Worm (Caenorhabditis elegans): ENCODE measurements around the gene ace-4.

ace-4 gene

ce11 chrII:14154357-14154756 is 43.5 kb upstream of the ace-4 start, which contains the start of gene Y48B6A.1 (continued):
- no peak for TF ChIP-seq hlh-17 (GFP tag; optimal IDR thresholded peaks at IDR 0.05; ENCODE audit: borderline replicate concordance)
- peak; percentile 90 for TF ChIP-seq nhr-19 (GFP tag; conservative IDR thresholded peaks at IDR 0.05)
- peak; percentile 80 for TF ChIP-seq C04F5.9 (tag; optimal IDR thresholded peaks at IDR 0.05)
- TF ChIP-seq isw-1 (GFP tag; IDR thresholded peaks at IDR 0.05): peak; percentile 92
- TF ChIP-seq ama-1 (optimal IDR thresholded peaks at IDR 0.05): no peak
- peak; percentile 54 for TF ChIP-seq pag-3 (tag; optimal IDR thresholded peaks at IDR 0.05; ENCODE audit: borderline replicate concordance, insufficient read depth)
- TF ChIP-seq mep-1 (tag; optimal IDR thresholded peaks at IDR 0.05): peak; percentile 98
- no peak for TF ChIP-seq ets-5 (GFP tag; IDR thresholded peaks at IDR 0.05)
- peak; percentile 97 for TF ChIP-seq skn-1 (tag; optimal IDR thresholded peaks at IDR 0.05)
- TF ChIP-seq egl-13 (tag; optimal IDR thresholded peaks at IDR 0.05): peak; percentile 87
- TF ChIP-seq tlp-1 (tag; optimal IDR thresholded peaks at IDR 0.05): no peak
- peak; percentile 93 for TF ChIP-seq vab-15 (tag; optimal IDR thresholded peaks at IDR 0.05)
- peak; percentile 94 for TF ChIP-seq lin-13 (GFP tag; optimal IDR thresholded peaks at IDR 0.05)
- TF ChIP-seq snpc-4 (tag; optimal IDR thresholded peaks at IDR 0.05): peak; percentile 94
- no peak for TF ChIP-seq C34B4.2 (tag; optimal IDR thresholded peaks at IDR 0.05)
- TF ChIP-seq nhr-85 (tag): peak; percentile 94
- no peak for TF ChIP-seq alr-1 (tag; optimal IDR thresholded peaks at IDR 0.05; ENCODE audit: borderline replicate concordance)
- TF ChIP-seq fos-1 (tag; optimal IDR thresholded peaks at IDR 0.05): peak; percentile 77
- TF ChIP-seq nhr-11 (tag; optimal IDR thresholded peaks at IDR 0.05): peak; percentile 66
- TF ChIP-seq fkh-10 (GFP tag; optimal IDR thresholded peaks at IDR 0.05): peak; percentile 66
- TF ChIP-seq unc-98 (GFP tag; IDR thresholded peaks at IDR 0.05): peak; percentile 92
- peak; percentile 82 for TF ChIP-seq hpl-2 (GFP tag; optimal IDR thresholded peaks at IDR 0.05)
- TF ChIP-seq Y116A8C.19 (tag; optimal IDR thresholded peaks at IDR 0.05; ENCODE audit: borderline replicate concordance): no peak
- TF ChIP-seq fkh-8 (tag; optimal IDR thresholded peaks at IDR 0.05): peak; percentile 97
- TF ChIP-seq ztf-4 (tag; optimal IDR thresholded peaks at IDR 0.05): peak; percentile 74
- no peak for TF ChIP-seq nhr-12 (tag; optimal IDR thresholded peaks at IDR 0.05)
- peak; percentile 99 for TF ChIP-seq unc-130 (tag; optimal IDR thresholded peaks at IDR 0.05)
- peak; percentile 88 for TF ChIP-seq aly-2 (tag; optimal IDR thresholded peaks at IDR 0.05)
- TF ChIP-seq aha-1 (tag; optimal IDR thresholded peaks at IDR 0.05): peak; percentile 44
- no peak for TF ChIP-seq zag-1 (tag; optimal IDR thresholded peaks at IDR 0.05)
- peak; percentile 30 for TF ChIP-seq sup-37 (GFP tag; optimal IDR thresholded peaks at IDR 0.05)
- TF ChIP-seq ces-1 (GFP tag; optimal IDR thresholded peaks at IDR 0.05): no peak
- peak; percentile 71 for TF ChIP-seq lin-39 (tag; optimal IDR thresholded peaks at IDR 0.05)
- peak; percentile 93 for TF ChIP-seq pax-3 (tag; optimal IDR thresholded peaks at IDR 0.05)
- no peak for TF ChIP-seq pqm-1 (tag; optimal IDR thresholded peaks at IDR 0.05)
- TF ChIP-seq nhr-237 (tag; optimal IDR thresholded peaks at IDR 0.05): peak; percentile 90
- peak in 1 of 2 experiments; percentile 89 for TF ChIP-seq ztf-11 (tag; optimal IDR thresholded peaks at IDR 0.05)
- TF ChIP-seq unc-62 (GFP tag; optimal IDR thresholded peaks at IDR 0.05): no peak
- peak; percentile 8 to 63 for TF ChIP-seq egl-27 (tag; optimal IDR thresholded peaks at IDR 0.05)
- TF ChIP-seq blmp-1 (tag; optimal IDR thresholded peaks at IDR 0.05): peak; percentile 87
- peak; percentile 96 for TF ChIP-seq lin-14 (GFP tag; optimal IDR thresholded peaks at IDR 0.05)
- peak; percentile 92 for TF ChIP-seq fkh-4 (tag; optimal IDR thresholded peaks at IDR 0.05; ENCODE audit: borderline replicate concordance)
- TF ChIP-seq ceh-63 (GFP tag; optimal IDR thresholded peaks at IDR 0.05): peak; percentile 35
- TF ChIP-seq unc-30 (tag; optimal IDR thresholded peaks at IDR 0.05): no peak
- peak; percentile 98 for TF ChIP-seq C16A3.4 (tag; optimal IDR thresholded peaks at IDR 0.05)
- TF ChIP-seq ceh-90 (tag; optimal IDR thresholded peaks at IDR 0.05): peak; percentile 90
- peak; percentile 90 for TF ChIP-seq swsn-7 (tag; optimal IDR thresholded peaks at IDR 0.05)
- no peak for TF ChIP-seq efl-3 (GFP tag; optimal IDR thresholded peaks at IDR 0.05)
- TF ChIP-seq elt-3 (tag; optimal IDR thresholded peaks at IDR 0.05): peak in 5 of 6 experiments; percentile 71 to 100 (median 85)
- peak; percentile 95 for TF ChIP-seq nhr-47 (tag; optimal IDR thresholded peaks at IDR 0.05)
- peak; percentile 79 for TF ChIP-seq ceh-88 (GFP tag; IDR thresholded peaks at IDR 0.05)

Data from whole organism, L1 larva.